Fruit fly (Drosophila melanogaster) whole organism, adult: ENCODE results near the gene CG5151.

Experiments
- CG11617 ChIP-seq: fragments of 200-800 bp; sonication (Bioruptor generic); optimal IDR thresholded peaks from 2 replicates; lab custom pipeline; 2017; ENCODE audit warnings: mild to moderate bottlenecking, missing biosample characterization, missing genetic modification reagents, missing genetic modification characterization
- CG1620 ChIP-seq: fragments of 200-800 bp; sonication (Bioruptor generic); optimal IDR thresholded peaks from 2 replicates; lab custom pipeline; 2016; ENCODE audit warnings: missing biosample characterization, missing genetic modification characterization
- CG7101 ChIP-seq: fragments of 200-800 bp; sonication (Bioruptor generic); optimal IDR thresholded peaks from 2 replicates; lab custom pipeline; 2018; ENCODE audit warnings: missing biosample characterization, mild to moderate bottlenecking, missing genetic modification characterization, moderate library complexity
- toe ChIP-seq: fragments of 200-800 bp; sonication (Bioruptor generic); optimal IDR thresholded peaks from 2 replicates; lab custom pipeline; 2016; ENCODE audit warnings: missing biosample characterization, missing genetic modification characterization

dm6 chr3L:16171280-16171679 lies 6.8 kb upstream of the CG5151 start, which contains the start of gene CG33795:
- TF ChIP-seq CG11617 (GFP tag; lab: Kevin White, UChicago) (no peak), CG7101 (tag; lab: Kevin White, UChicago) (no peak), toe (GFP tag; lab: Kevin White, UChicago) (no peak), CG1620 (GFP tag; lab: Kevin White, UChicago) (no peak)
